Fruit fly (Drosophila melanogaster) whole organism, embryonic: ENCODE data around the gene lectin-21Cb.

Experiments used
- Abd-B ChIP-seq: fragments of 200-800 bp; sonication (Bioruptor generic); optimal IDR thresholded peaks from 2 replicates; lab custom pipeline; 2018; ENCODE audit warnings: missing biosample characterization, mild to moderate bottlenecking, missing genetic modification characterization, moderate library complexity
- Bteb2 ChIP-seq: fragments of 200-800 bp; sonication (Bioruptor generic); optimal IDR thresholded peaks from 2 replicates; lab custom pipeline; 2016; ENCODE audit warnings: missing biosample characterization, missing genetic modification characterization
- CG10366 ChIP-seq: fragments of 200-800 bp; sonication (Bioruptor generic); IDR thresholded peaks from 2 replicates; pipeline ENCODE4 v1.3.6; 2022; ENCODE audit warnings: missing biosample characterization, missing genetic modification characterization
- CG11695 ChIP-seq: fragments of 200-800 bp; sonication (Bioruptor generic); IDR thresholded peaks from 3 replicates; pipeline ENCODE4 v1.3.6; 2022; ENCODE audit warnings: missing biosample characterization, missing genetic modification characterization
- CG13123 ChIP-seq: fragments of 200-800 bp; sonication (Bioruptor generic); optimal IDR thresholded peaks from 2 replicates; lab custom pipeline; 2016; ENCODE audit warnings: missing biosample characterization, missing genetic modification characterization
- CG1529 ChIP-seq: fragments of 200-800 bp; sonication (Bioruptor generic); optimal IDR thresholded peaks from 3 replicates; lab custom pipeline; 2018; ENCODE audit warnings: missing biosample characterization, missing genetic modification characterization
- CG1647 ChIP-seq: fragments of 200-800 bp; sonication (Bioruptor generic); optimal IDR thresholded peaks from 3 replicates; lab custom pipeline; 2016; ENCODE audit warnings: missing biosample characterization, missing genetic modification characterization
- CG16813 ChIP-seq: fragments of 200-800 bp; sonication (Bioruptor generic); IDR thresholded peaks from 3 replicates; pipeline ENCODE4 v1.3.6; 2022; ENCODE audit warnings: missing biosample characterization, missing genetic modification characterization; ENCODE audit not compliant: partially characterized antibody
- CG17328 ChIP-seq: fragments of 200-800 bp; sonication (Bioruptor generic); IDR thresholded peaks from 2 replicates; pipeline ENCODE4 v1.3.6; 2022; ENCODE audit warnings: missing biosample characterization, missing genetic modification characterization
- CG17359 ChIP-seq: fragments of 200-800 bp; sonication (Bioruptor generic); optimal IDR thresholded peaks from 3 replicates; lab custom pipeline; 2018; ENCODE audit warnings: missing biosample characterization, mild to moderate bottlenecking, missing genetic modification characterization, moderate library complexity
- CG17829 ChIP-seq: fragments of 200-800 bp; optimal IDR thresholded peaks from 2 replicates; lab custom pipeline; 2019; ENCODE audit warnings: missing biosample characterization, mild to moderate bottlenecking, missing genetic modification characterization, moderate library complexity
- CG2712 ChIP-seq: fragments of 200-800 bp; optimal IDR thresholded peaks from 3 replicates; lab custom pipeline; 2019; ENCODE audit warnings: missing biosample characterization, mild to moderate bottlenecking, missing genetic modification characterization, moderate library complexity
- CG30403 ChIP-seq: fragments of 200-800 bp; sonication (Bioruptor generic); optimal IDR thresholded peaks from 3 replicates; lab custom pipeline; 2016; ENCODE audit warnings: missing biosample characterization, missing genetic modification characterization
- CG31224 ChIP-seq: fragments of 200-800 bp; sonication (Bioruptor generic); IDR thresholded peaks from 2 replicates; pipeline ENCODE4 v1.3.6; 2022; ENCODE audit warnings: missing biosample characterization, missing genetic modification characterization
- CG3407 ChIP-seq: fragments of 200-800 bp; sonication (Bioruptor generic); optimal IDR thresholded peaks from 2 replicates; lab custom pipeline; 2018; ENCODE audit warnings: missing biosample characterization, mild to moderate bottlenecking, missing genetic modification characterization
- CG3726 ChIP-seq: fragments of 200-800 bp; sonication (Bioruptor generic); IDR thresholded peaks from 3 replicates; pipeline ENCODE4, ENCODE4 v1.3.6; 2022; ENCODE audit warnings: missing biosample characterization, missing genetic modification characterization
- CG7839 ChIP-seq: fragments of 200-800 bp; sonication (Bioruptor generic); optimal IDR thresholded peaks from 3 replicates; lab custom pipeline; 2018; ENCODE audit warnings: missing biosample characterization, mild to moderate bottlenecking, missing genetic modification characterization, moderate library complexity
- CG7987 ChIP-seq: fragments of 200-800 bp; sonication (Bioruptor generic); optimal IDR thresholded peaks from 2 replicates; lab custom pipeline; 2018; ENCODE audit warnings: missing biosample characterization, mild to moderate bottlenecking, missing genetic modification characterization, moderate library complexity
- CG8089 ChIP-seq: fragments of 200-800 bp; sonication (Bioruptor generic); optimal IDR thresholded peaks from 3 replicates; lab custom pipeline; 2016; ENCODE audit warnings: missing biosample characterization, missing genetic modification characterization
- CHES-1-like ChIP-seq: fragments of 200-800 bp; sonication (Bioruptor generic); optimal IDR thresholded peaks from 2 replicates; lab custom pipeline; 2016; ENCODE audit warnings: missing biosample characterization, missing genetic modification characterization
- CkIIα-i1 ChIP-seq: fragments of 200-800 bp; sonication (Bioruptor generic); IDR thresholded peaks from 2 replicates; pipeline ENCODE4 v1.3.6; 2022; ENCODE audit warnings: missing biosample characterization, missing genetic modification characterization
- D ChIP-seq, 2 experiments: fragments of 200-800 bp in 1 of 2; fragments of >200 bp in 1 of 2; sonication (Bioruptor generic) in 1 of 2; optimal IDR thresholded peaks; 2 replicates in 1 of 2; 3 replicates in 1 of 2; lab custom pipeline; 2017; ENCODE audit warnings: mild to moderate bottlenecking in 1 of 2, missing biosample characterization in 1 of 2, missing genetic modification characterization in 1 of 2, missing genetic modification reagents in 1 of 2
- Dp ChIP-seq: fragments of 200-800 bp; sonication (Bioruptor generic); optimal IDR thresholded peaks from 2 replicates; lab custom pipeline; 2018; ENCODE audit warnings: missing biosample characterization, mild to moderate bottlenecking, missing genetic modification characterization, moderate library complexity
- Drgx ChIP-seq: fragments of 200-800 bp; sonication (Bioruptor generic); IDR thresholded peaks from 2 replicates; pipeline ENCODE4 v1.3.6; 2022; ENCODE audit warnings: missing biosample characterization, missing genetic modification characterization
- E2f2 ChIP-seq: fragments of 200-800 bp; sonication (Bioruptor generic); IDR thresholded peaks from 2 replicates; pipeline ENCODE4 v1.3.6; 2022; ENCODE audit warnings: missing biosample characterization, missing genetic modification characterization
- Ets65A ChIP-seq: fragments of 200-800 bp; sonication (Bioruptor generic); peaks from one replicate; lab custom pipeline; 2016; ENCODE audit warnings: missing biosample characterization, missing genetic modification characterization
- Gug ChIP-seq: fragments of 200-800 bp; sonication (Bioruptor generic); IDR thresholded peaks from 4 replicates; pipeline ENCODE4 v1.3.6; 2022; ENCODE audit warnings: missing biosample characterization, missing genetic modification characterization
- Hr39 ChIP-seq: fragments of >200 bp; optimal IDR thresholded peaks from 2 replicates; lab custom pipeline; 2017
- Side ChIP-seq: fragments of 200-800 bp; sonication (Bioruptor generic); optimal IDR thresholded peaks from 2 replicates; lab custom pipeline; 2016; ENCODE audit warnings: missing biosample characterization, missing genetic modification characterization
- Sox102F ChIP-seq: fragments of 200-800 bp; sonication (Bioruptor generic); optimal IDR thresholded peaks from 2 replicates; lab custom pipeline; 2018; ENCODE audit warnings: missing biosample characterization, mild to moderate bottlenecking, missing genetic modification characterization, moderate library complexity
- YL-1 ChIP-seq: fragments of 200-800 bp; sonication (Bioruptor generic); optimal IDR thresholded peaks from 3 replicates; lab custom pipeline; 2017; ENCODE audit warnings: missing biosample characterization, mild to moderate bottlenecking, missing genetic modification characterization
- bab2 ChIP-seq: fragments of 200-800 bp; sonication (Bioruptor generic); optimal IDR thresholded peaks from 2 replicates; lab custom pipeline; 2016; ENCODE audit warnings: missing biosample characterization, missing genetic modification characterization
- bbx ChIP-seq: fragments of 200-800 bp; sonication (Bioruptor generic); IDR thresholded peaks from 2 replicates; pipeline ENCODE4 v1.3.6; 2022; ENCODE audit warnings: missing biosample characterization, missing genetic modification characterization; ENCODE audit not compliant: partially characterized antibody
- bigmax ChIP-seq: fragments of 200-800 bp; sonication (Bioruptor generic); optimal IDR thresholded peaks from 2 replicates; lab custom pipeline; 2018; ENCODE audit warnings: missing biosample characterization, mild to moderate bottlenecking, missing genetic modification characterization
- bowl ChIP-seq: fragments of 200-800 bp; sonication (Bioruptor generic); IDR thresholded peaks from 2 replicates; pipeline ENCODE4 v1.3.6; 2022; ENCODE audit warnings: missing biosample characterization, missing genetic modification characterization
- bsh ChIP-seq, 2 experiments: fragments of 200-800 bp; sonication (Bioruptor generic); optimal IDR thresholded peaks; 2 replicates each; lab custom pipeline; 2017 to 2018; ENCODE audit warnings: mild to moderate bottlenecking in 2 of 2, missing biosample characterization in 2 of 2, missing genetic modification characterization in 2 of 2, moderate library complexity in 1 of 2
- cato ChIP-seq: fragments of 200-800 bp; sonication (Bioruptor generic); optimal IDR thresholded peaks from 2 replicates; lab custom pipeline; 2016; ENCODE audit warnings: missing biosample characterization, missing genetic modification characterization, borderline replicate concordance
- da ChIP-seq: fragments of 200-800 bp; sonication (Bioruptor generic); optimal IDR thresholded peaks from 2 replicates; lab custom pipeline; 2016; ENCODE audit warnings: missing biosample characterization, missing genetic modification characterization
- danr ChIP-seq: fragments of 200-800 bp; sonication (Bioruptor generic); IDR thresholded peaks from 2 replicates; pipeline ENCODE4 v1.3.6; 2022; ENCODE audit warnings: missing biosample characterization, missing genetic modification characterization
- emc ChIP-seq: fragments of 200-800 bp; sonication (Bioruptor generic); optimal IDR thresholded peaks from 2 replicates; lab custom pipeline; 2016; ENCODE audit warnings: missing biosample characterization, missing genetic modification characterization
- eve ChIP-seq, 2 experiments: fragments of >200 bp; optimal IDR thresholded peaks; 2 replicates each; lab custom pipeline; 2017; ENCODE audit warnings: missing biosample characterization in 2 of 2, missing genetic modification characterization in 2 of 2
- nerfin-1 ChIP-seq: fragments of 200-800 bp; sonication (Bioruptor generic); optimal IDR thresholded peaks from 3 replicates; lab custom pipeline; 2019; ENCODE audit warnings: missing biosample characterization, mild to moderate bottlenecking, missing genetic modification characterization, moderate library complexity
- nom ChIP-seq: fragments of 200-800 bp; sonication (Bioruptor generic); optimal IDR thresholded peaks from 2 replicates; lab custom pipeline; 2017; ENCODE audit warnings: missing biosample characterization, missing genetic modification characterization, mild to moderate bottlenecking, moderate library complexity, missing genetic modification reagents
- pita ChIP-seq: fragments of 200-800 bp; sonication (Bioruptor generic); optimal IDR thresholded peaks from 2 replicates; lab custom pipeline; 2017; ENCODE audit warnings: missing biosample characterization, mild to moderate bottlenecking, missing genetic modification characterization
- pzg ChIP-seq: fragments of 200-800 bp; sonication (Bioruptor generic); optimal IDR thresholded peaks from 3 replicates; lab custom pipeline; 2018; ENCODE audit warnings: missing biosample characterization, mild to moderate bottlenecking, missing genetic modification characterization, moderate library complexity
- tap ChIP-seq: fragments of 200-800 bp; optimal IDR thresholded peaks from 3 replicates; lab custom pipeline; 2019; ENCODE audit warnings: missing biosample characterization, mild to moderate bottlenecking, missing genetic modification characterization, moderate library complexity
- toy ChIP-seq: fragments of 200-800 bp; sonication (Bioruptor generic); IDR thresholded peaks from 2 replicates; pipeline ENCODE4 v1.3.6; 2022; ENCODE audit warnings: missing biosample characterization, missing genetic modification characterization
- vnd ChIP-seq: fragments of 200-800 bp; sonication (Bioruptor generic); IDR thresholded peaks from 3 replicates; pipeline ENCODE4 v1.3.6; 2022; ENCODE audit warnings: missing biosample characterization, missing genetic modification characterization; ENCODE audit not compliant: partially characterized antibody
- zfh2 ChIP-seq: fragments of 200-800 bp; sonication (Bioruptor generic); optimal IDR thresholded peaks from 2 replicates; lab custom pipeline; 2016; ENCODE audit warnings: missing biosample characterization, missing genetic modification characterization

lectin-21Cb gene

DNA sequence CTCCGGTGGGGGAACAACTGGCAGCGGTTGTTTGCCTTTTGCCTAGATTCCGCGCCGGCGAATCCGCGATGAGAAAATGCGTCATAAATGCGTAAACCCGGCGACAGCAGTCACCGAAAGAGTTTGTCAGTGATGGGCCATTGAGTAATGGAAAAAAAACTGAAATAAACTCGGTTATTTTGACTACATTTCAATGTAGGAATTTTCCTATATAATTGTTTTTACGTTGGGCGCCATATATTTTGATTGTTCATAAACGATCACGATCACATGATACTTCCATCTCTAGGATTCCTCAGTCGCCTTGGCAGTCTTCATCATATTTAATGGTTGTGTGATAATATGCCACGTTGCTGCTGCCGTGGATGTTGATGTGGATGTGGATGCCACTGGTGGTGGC is 12.9 kb downstream of the lectin-21Cb start (continued):
- TF ChIP-seq Hr39 (lab: Kevin White, UChicago), result no peak
- TF ChIP-seq bowl (GFP tag; lab: Robert Waterston, UW), result no peak
- TF ChIP-seq bigmax (GFP tag; lab: Kevin White, UChicago), result no peak
- TF ChIP-seq nom (GFP tag; lab: Kevin White, UChicago), result peak; percentile 56
- no peak for TF ChIP-seq Gug (GFP tag; lab: Robert Waterston, UW)
- TF ChIP-seq vnd, result no peak
- TF ChIP-seq Bteb2, result no peak
- no peak for TF ChIP-seq da
- peak in 1 of 2 experiments; percentile 40 for TF ChIP-seq bsh (GFP tag; optimal IDR thresholded peaks at IDR 0.05; lab: Kevin White, UChicago)
- no peak for TF ChIP-seq nerfin-1 (tag; lab: Kevin White, UChicago)
- TF ChIP-seq Sox102F, result no peak
- TF ChIP-seq Drgx (GFP tag; lab: Robert Waterston, UW), result peak; percentile 62
- no peak for TF ChIP-seq CG3407 (GFP tag; lab: Kevin White, UChicago)

- no peak for TF ChIP-seq pita (GFP tag; lab: Kevin White, UChicago)
- no peak for TF ChIP-seq zfh2 (GFP tag; lab: Kevin White, UChicago)
- no peak for TF ChIP-seq emc (GFP tag; lab: Kevin White, UChicago)
- TF ChIP-seq toy (GFP tag; lab: Robert Waterston, UW), result no peak
- no peak for TF ChIP-seq CG17829 (tag; lab: Kevin White, UChicago)
- TF ChIP-seq CG17359 (tag; lab: Kevin White, UChicago), result no peak
- no peak for TF ChIP-seq E2f2 (GFP tag; lab: Robert Waterston, UW)
- no peak for TF ChIP-seq Abd-B (GFP tag; lab: Kevin White, UChicago)
- TF ChIP-seq CG7839 (tag; lab: Kevin White, UChicago), result no peak
- TF ChIP-seq bab2, result no peak
- TF ChIP-seq CG8089 (GFP tag; lab: Kevin White, UChicago), result no peak
These were observed 14.0 kb downstream of the lectin-21Cb start for dm6 chr2L:606952-607351.

DNA sequence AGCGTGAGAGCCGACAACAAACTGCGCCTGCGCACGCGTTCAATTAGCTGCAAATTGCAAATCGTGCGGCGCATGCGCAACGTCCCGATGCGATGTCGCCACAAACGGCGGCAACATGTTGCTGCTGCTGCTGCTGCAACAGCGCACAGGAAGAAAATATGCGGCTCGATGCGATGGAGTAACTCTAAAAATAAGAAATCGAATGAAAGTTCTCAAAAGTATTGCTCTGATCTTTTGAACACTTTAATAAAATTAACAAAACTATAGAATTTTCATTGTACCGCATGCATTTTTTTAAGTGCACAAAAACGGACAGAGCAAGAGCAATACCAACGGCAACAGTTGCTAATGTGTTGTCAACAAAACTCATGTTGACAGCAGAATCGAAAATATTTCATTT is 14.8 kb downstream of the lectin-21Cb start:
- peak; percentile 65 for TF ChIP-seq CG17328 (GFP tag; lab: Robert Waterston, UW)
- TF ChIP-seq CG3407 (GFP tag; lab: Kevin White, UChicago), result peak; percentile 38
- TF ChIP-seq D (optimal IDR thresholded peaks at IDR 0.05; lab: Kevin White, UChicago), result no peak
- TF ChIP-seq D (GFP tag; optimal IDR thresholded peaks at IDR 0.05; lab: Kevin White, UChicago), result peak; percentile 9
- TF ChIP-seq danr, result no peak
- no peak for TF ChIP-seq Ets65A (GFP tag; lab: Kevin White, UChicago)
- no peak for TF ChIP-seq CG8089 (GFP tag; lab: Kevin White, UChicago)
- TF ChIP-seq CG1647 (GFP tag; lab: Kevin White, UChicago), result no peak
- no peak for TF ChIP-seq Dp (GFP tag; lab: Kevin White, UChicago)
- TF ChIP-seq CkIIα-i1 (GFP tag; lab: Robert Waterston, UW), result no peak
- TF ChIP-seq CG30403 (GFP tag; lab: Kevin White, UChicago), result peak; percentile 33
- TF ChIP-seq tap (tag; lab: Kevin White, UChicago), result no peak
- TF ChIP-seq CG13123 (GFP tag; lab: Kevin White, UChicago), result no peak
- TF ChIP-seq CG11695 (GFP tag; lab: Robert Waterston, UW), result no peak
- peak; percentile 26; the same call in 1 of the 2 replicates for TF ChIP-seq CG10366 (GFP tag; lab: Robert Waterston, UW)
- peak in 1 of 2 experiments; percentile 69 for TF ChIP-seq eve (GFP tag; optimal IDR thresholded peaks at IDR 0.05; lab: Kevin White, UChicago)
- TF ChIP-seq CG16813 (GFP tag; lab: Robert Waterston, UW), result no peak
- TF ChIP-seq CG2712, result peak; percentile 72
- TF ChIP-seq YL-1 (GFP tag; lab: Kevin White, UChicago), result no peak
- TF ChIP-seq CG31224 (GFP tag; lab: Robert Waterston, UW), result no peak
- no peak for TF ChIP-seq Side (GFP tag; lab: Kevin White, UChicago)
- no peak for TF ChIP-seq bbx (GFP tag; lab: Robert Waterston, UW)
- TF ChIP-seq CG1529, result peak; percentile 5
- TF ChIP-seq pzg, result no peak
- TF ChIP-seq CG7987 (GFP tag; lab: Kevin White, UChicago), result no peak
- no peak for TF ChIP-seq pita (GFP tag; lab: Kevin White, UChicago)
- TF ChIP-seq CHES-1-like (GFP tag; lab: Kevin White, UChicago), result peak; percentile 15
- peak; percentile 16 for TF ChIP-seq cato (GFP tag; lab: Kevin White, UChicago)
- no peak for TF ChIP-seq CG3726 (GFP tag; lab: Robert Waterston, UW)
